Fruit fly (Drosophila melanogaster) whole organism, pupa: ENCODE data around the gene CG8578.
A peak's percentile ranks its signal among the peaks of the same experiment; 100 is the strongest.

ENCODE experiments used
- CG10348 ChIP-seq: fragments of 200-800 bp; sonication (Bioruptor generic); IDR thresholded peaks from 2 replicates; pipeline ENCODE4 v1.3.6; 2022; ENCODE audit warnings: missing biosample characterization, missing genetic modification characterization
- CG12605 ChIP-seq: fragments of 200-800 bp; sonication (Bioruptor generic); IDR thresholded peaks from 2 replicates; pipeline ENCODE4 v1.3.6; 2022; ENCODE audit warnings: missing biosample characterization, missing genetic modification characterization
- CG13204 ChIP-seq: fragments of 200-800 bp; sonication (Bioruptor generic); optimal IDR thresholded peaks from 2 replicates; lab custom pipeline; 2018; ENCODE audit warnings: missing biosample characterization, mild to moderate bottlenecking, missing genetic modification characterization, moderate library complexity
- CG14655 ChIP-seq: fragments of 200-800 bp; sonication (Bioruptor generic); optimal IDR thresholded peaks from 3 replicates; lab custom pipeline; 2017; ENCODE audit warnings: mild to moderate bottlenecking, missing biosample characterization, missing genetic modification reagents, missing genetic modification characterization
- CG15710 ChIP-seq: fragments of 200-800 bp; sonication (Bioruptor generic); optimal IDR thresholded peaks from 2 replicates; lab custom pipeline; 2018; ENCODE audit warnings: missing biosample characterization, mild to moderate bottlenecking, missing genetic modification characterization, moderate library complexity
- CG17806 ChIP-seq: fragments of 200-800 bp; sonication (Bioruptor generic); optimal IDR thresholded peaks from 2 replicates; lab custom pipeline; 2018; ENCODE audit warnings: missing biosample characterization, mild to moderate bottlenecking, missing genetic modification characterization, moderate library complexity
- CG32121 ChIP-seq: fragments of 200-800 bp; sonication (Bioruptor generic); IDR thresholded peaks from 2 replicates; pipeline ENCODE4 v1.3.6; 2022; ENCODE audit warnings: missing biosample characterization, missing genetic modification characterization
- CG34367 ChIP-seq: fragments of 200-800 bp; sonication (Bioruptor generic); optimal IDR thresholded peaks from 2 replicates; lab custom pipeline; 2018; ENCODE audit warnings: missing biosample characterization, mild to moderate bottlenecking, missing genetic modification characterization
- CG4496 ChIP-seq: fragments of 200-800 bp; sonication (Bioruptor generic); IDR thresholded peaks from 3 replicates; pipeline ENCODE4 v1.3.6; 2022; ENCODE audit warnings: missing biosample characterization, missing genetic modification characterization
- CG8159 ChIP-seq: fragments of 200-800 bp; sonication (Bioruptor generic); optimal IDR thresholded peaks from 3 replicates; lab custom pipeline; 2018; ENCODE audit warnings: missing biosample characterization, mild to moderate bottlenecking, missing genetic modification characterization, moderate library complexity
- CG8301 ChIP-seq: fragments of 200-800 bp; sonication (Bioruptor generic); optimal IDR thresholded peaks from 2 replicates; lab custom pipeline; 2018; ENCODE audit warnings: missing biosample characterization, mild to moderate bottlenecking, missing genetic modification characterization
- CG9948 ChIP-seq: fragments of 200-800 bp; sonication (Bioruptor generic); optimal IDR thresholded peaks from 2 replicates; lab custom pipeline; 2018; ENCODE audit warnings: missing biosample characterization, mild to moderate bottlenecking, missing genetic modification characterization, moderate library complexity
- D1 ChIP-seq: fragments of 200-800 bp; sonication (Bioruptor generic); optimal IDR thresholded peaks from 2 replicates; lab custom pipeline; 2018; ENCODE audit warnings: missing biosample characterization, mild to moderate bottlenecking, missing genetic modification characterization, moderate library complexity
- EcR ChIP-seq: fragments of 200-800 bp; sonication (Bioruptor generic); optimal IDR thresholded peaks from 3 replicates; lab custom pipeline; 2019; ENCODE audit warnings: missing biosample characterization, missing genetic modification characterization, mild to moderate bottlenecking, moderate library complexity, missing genetic modification reagents
- Ets98B ChIP-seq: fragments of 200-800 bp; sonication (Bioruptor generic); IDR thresholded peaks from 2 replicates; pipeline ENCODE4 v1.3.6; 2022; ENCODE audit warnings: missing biosample characterization, missing genetic modification characterization
- Pif1A ChIP-seq: fragments of 200-800 bp; sonication (Bioruptor generic); optimal IDR thresholded peaks from 3 replicates; lab custom pipeline; 2016; ENCODE audit warnings: missing biosample characterization, missing genetic modification characterization
- Pif1B ChIP-seq: fragments of 200-800 bp; sonication (Bioruptor generic); optimal IDR thresholded peaks from 3 replicates; lab custom pipeline; 2016; ENCODE audit warnings: missing biosample characterization, missing genetic modification characterization
- Snoo ChIP-seq: fragments of 200-800 bp; sonication (Bioruptor generic); optimal IDR thresholded peaks from 3 replicates; lab custom pipeline; 2017; ENCODE audit warnings: missing biosample characterization, mild to moderate bottlenecking, missing genetic modification characterization, inconsistent platforms
- fd96Ca ChIP-seq: fragments of 200-800 bp; sonication (Bioruptor generic); IDR thresholded peaks from 3 replicates; pipeline ENCODE4 v1.3.6; 2022; ENCODE audit warnings: missing biosample characterization, missing genetic modification characterization
- gl ChIP-seq: fragments of 200-800 bp; sonication (Bioruptor generic); optimal IDR thresholded peaks from 2 replicates; lab custom pipeline; 2018; ENCODE audit warnings: missing biosample characterization, mild to moderate bottlenecking, missing genetic modification characterization
- rn ChIP-seq: fragments of 200-800 bp; sonication (Bioruptor generic); IDR thresholded peaks from 2 replicates; pipeline ENCODE4 v1.3.6; 2022; ENCODE audit warnings: missing biosample characterization, missing genetic modification characterization

The CG8578 gene

DNA sequence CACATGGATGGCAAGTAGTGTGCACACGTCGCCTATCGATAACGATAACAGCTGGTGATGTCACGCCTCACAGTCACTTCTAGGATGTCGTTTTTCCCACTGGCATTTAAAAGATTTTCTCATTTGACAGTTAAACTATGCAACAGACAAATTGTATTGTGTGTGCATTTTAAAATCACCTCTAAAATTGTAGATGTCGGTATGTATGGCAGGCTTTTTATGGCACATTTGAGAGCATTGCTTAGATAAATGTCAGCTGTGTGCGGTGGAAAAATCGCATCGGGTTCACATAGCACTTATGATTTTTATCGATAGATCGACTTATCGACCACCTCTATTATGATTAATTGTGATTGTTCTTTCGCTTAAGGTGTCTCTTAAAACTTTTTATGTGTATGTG lies at the start of gene CG8578, which contains the start of gene ArgRS:
TSS of gene CG8578 (plus strand) at position 338 of the 400 bp plus-strand sequence.
TSS of gene ArgRS (minus strand) at position 7 of the 400 bp plus-strand sequence.
- no peak for TF ChIP-seq CG8301 (tag; lab: Kevin White, UChicago)
- no peak for TF ChIP-seq CG10348 (GFP tag; lab: Robert Waterston, UW)
- TF ChIP-seq Snoo (tag; lab: Kevin White, UChicago) = peak; percentile 60
- peak; percentile 47; the same call in 1 of the 2 replicates for TF ChIP-seq CG32121 (GFP tag; lab: Robert Waterston, UW)
- no peak for TF ChIP-seq CG17806
- no peak for TF ChIP-seq CG12605 (GFP tag; lab: Robert Waterston, UW)
- TF ChIP-seq CG9948 (tag; lab: Kevin White, UChicago) = peak; percentile 3
- no peak for TF ChIP-seq CG8159 (tag; lab: Kevin White, UChicago)
- TF ChIP-seq D1 (tag; lab: Kevin White, UChicago) = no peak
- peak; percentile 55 for TF ChIP-seq rn
- no peak for TF ChIP-seq CG13204 (GFP tag; lab: Kevin White, UChicago)
- TF ChIP-seq CG4496 (GFP tag; lab: Robert Waterston, UW) = peak; percentile 82
- TF ChIP-seq CG34367 = no peak
- TF ChIP-seq EcR (GFP tag; lab: Kevin White, UChicago) = no peak
- TF ChIP-seq Pif1A (GFP tag; lab: Kevin White, UChicago) = no peak
- TF ChIP-seq Pif1B (GFP tag; lab: Kevin White, UChicago) = peak; percentile 52
- peak; percentile 22 for TF ChIP-seq CG15710 (tag; lab: Kevin White, UChicago)

DNA sequence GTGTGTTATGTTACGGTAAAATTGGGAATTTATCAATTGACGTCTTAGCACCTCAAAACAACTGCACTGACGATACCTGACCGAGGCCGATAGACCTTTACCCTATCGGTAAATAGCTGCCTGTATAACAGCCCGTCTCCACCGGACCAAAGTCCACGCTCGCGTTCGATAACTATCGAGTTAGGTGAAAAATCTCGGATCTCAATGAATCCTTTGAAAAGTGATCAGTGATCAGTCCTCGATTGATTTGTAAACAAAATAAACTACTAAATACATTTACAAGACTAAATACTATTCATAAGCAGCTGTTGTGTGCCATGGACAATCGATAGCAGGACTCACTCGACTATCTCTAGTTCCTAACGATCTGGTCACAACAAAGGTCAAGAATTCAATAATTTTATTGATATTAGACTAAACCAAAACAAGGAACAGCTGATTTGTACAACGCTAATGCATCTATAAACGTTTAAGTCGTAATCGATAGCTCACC lies 48.3 kb upstream of the CG8578 start, which contains the start of gene sordd1:
TSS of gene sordd1 (minus strand) at position 78 of the 493 bp plus-strand sequence.
- 0 out of 2 replicates have a peak, but pooled peaks have one; percentile 6 for TF ChIP-seq CG12605 (GFP tag; lab: Robert Waterston, UW)
- 0 out of 2 replicates have a peak, but pooled peaks have one; percentile 15 for TF ChIP-seq CG32121 (GFP tag; lab: Robert Waterston, UW)
- TF ChIP-seq CG4496 (GFP tag; lab: Robert Waterston, UW) = peak; percentile 55; the same call in 2 of the 3 replicates
- TF ChIP-seq Ets98B (GFP tag; lab: Robert Waterston, UW) = 0 out of 2 replicates have a peak, but pooled peaks have one; percentile 14

DNA sequence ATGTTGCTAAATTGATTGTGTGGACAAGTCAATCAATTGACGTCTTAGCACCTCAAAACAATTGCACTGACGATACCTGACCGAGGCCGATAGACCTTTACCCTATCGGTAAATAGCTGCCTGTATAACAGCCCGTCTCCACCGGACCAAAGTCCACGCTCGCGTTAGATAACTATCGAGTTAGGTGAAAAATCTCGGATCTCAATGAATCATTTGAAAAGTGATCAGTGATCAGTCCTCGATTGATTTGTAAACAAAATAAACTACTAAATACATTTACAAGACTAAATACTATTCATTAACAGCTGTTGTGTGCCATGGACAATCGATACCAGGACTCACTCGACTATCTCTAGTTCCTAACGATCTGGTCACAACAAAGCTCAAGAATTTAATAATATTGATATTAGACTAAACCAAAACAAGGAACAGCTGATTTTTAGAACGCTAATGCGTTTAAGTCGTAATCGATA lies 45.2 kb upstream of the CG8578 start, which contains the start of the genes sordd2 and CG15602:
TSS of gene sordd2 (minus strand) at position 78 of the 473 bp plus-strand sequence.
TSS of gene CG15602 (plus strand) at position 342 of the 473 bp plus-strand sequence.
- TF ChIP-seq CG4496 (GFP tag; lab: Robert Waterston, UW) = peak; percentile 52; the same call in 2 of the 3 replicates
- TF ChIP-seq, all 21 proteins: peak for 1; not testable (repeated sequence) for 20

DNA sequence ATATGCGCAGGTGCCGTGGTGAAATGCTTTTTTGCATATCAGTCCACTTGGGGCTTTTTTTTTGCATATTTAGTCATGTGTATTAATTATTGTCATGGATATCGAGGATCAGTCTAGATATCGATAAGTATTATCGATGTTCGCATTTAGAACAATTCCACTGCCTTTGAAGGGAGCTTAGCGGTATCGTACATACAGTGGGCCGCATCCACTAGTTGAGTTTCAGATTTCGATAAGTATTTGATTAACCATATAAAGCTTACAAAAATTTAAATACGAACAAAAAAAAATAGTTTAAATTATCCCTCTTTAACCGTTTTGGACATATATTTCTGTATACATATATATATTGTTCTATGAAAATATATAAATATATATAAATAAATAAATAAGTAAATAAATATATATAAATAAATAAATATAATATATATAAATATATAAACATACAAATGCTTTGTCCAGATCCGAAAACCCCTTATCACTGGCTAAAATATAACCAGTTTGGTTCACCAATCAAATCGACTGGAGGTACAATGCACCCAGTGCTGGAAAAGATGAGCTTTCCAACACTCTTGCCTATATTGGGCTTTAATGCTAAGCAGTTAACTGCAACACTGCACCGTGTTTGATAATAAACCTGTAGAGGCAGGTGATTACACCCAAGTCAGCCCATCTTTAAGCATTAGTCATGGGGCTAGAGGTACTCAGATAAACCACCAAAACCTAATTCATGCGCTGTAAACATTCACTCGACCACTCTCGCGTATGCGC lies 41.2 kb upstream of the CG8578 start:
- TF ChIP-seq CG9948 (tag; lab: Kevin White, UChicago) (peak; percentile 21), CG32121 (GFP tag; lab: Robert Waterston, UW) (no peak), CG8159 (tag; lab: Kevin White, UChicago) (peak; percentile 22), gl (tag; lab: Kevin White, UChicago) (no peak), CG12605 (GFP tag; lab: Robert Waterston, UW) (no peak), CG17806 (peak; percentile 22), CG8301 (tag; lab: Kevin White, UChicago) (no peak), CG10348 (GFP tag; lab: Robert Waterston, UW) (no peak), CG14655 (GFP tag; lab: Kevin White, UChicago) (no peak), CG13204 (GFP tag; lab: Kevin White, UChicago) (no peak), CG15710 (tag; lab: Kevin White, UChicago) (peak; percentile 3), Snoo (tag; lab: Kevin White, UChicago) (no peak), EcR (GFP tag; lab: Kevin White, UChicago) (no peak), CG4496 (GFP tag; lab: Robert Waterston, UW) (0 out of 3 replicates have a peak, but pooled peaks have one; percentile 32), rn (no peak), CG34367 (peak; percentile 0), fd96Ca (no peak), D1 (tag; lab: Kevin White, UChicago) (no peak), Pif1B (GFP tag; lab: Kevin White, UChicago) (no peak), Pif1A (GFP tag; lab: Kevin White, UChicago) (no peak)

DNA sequence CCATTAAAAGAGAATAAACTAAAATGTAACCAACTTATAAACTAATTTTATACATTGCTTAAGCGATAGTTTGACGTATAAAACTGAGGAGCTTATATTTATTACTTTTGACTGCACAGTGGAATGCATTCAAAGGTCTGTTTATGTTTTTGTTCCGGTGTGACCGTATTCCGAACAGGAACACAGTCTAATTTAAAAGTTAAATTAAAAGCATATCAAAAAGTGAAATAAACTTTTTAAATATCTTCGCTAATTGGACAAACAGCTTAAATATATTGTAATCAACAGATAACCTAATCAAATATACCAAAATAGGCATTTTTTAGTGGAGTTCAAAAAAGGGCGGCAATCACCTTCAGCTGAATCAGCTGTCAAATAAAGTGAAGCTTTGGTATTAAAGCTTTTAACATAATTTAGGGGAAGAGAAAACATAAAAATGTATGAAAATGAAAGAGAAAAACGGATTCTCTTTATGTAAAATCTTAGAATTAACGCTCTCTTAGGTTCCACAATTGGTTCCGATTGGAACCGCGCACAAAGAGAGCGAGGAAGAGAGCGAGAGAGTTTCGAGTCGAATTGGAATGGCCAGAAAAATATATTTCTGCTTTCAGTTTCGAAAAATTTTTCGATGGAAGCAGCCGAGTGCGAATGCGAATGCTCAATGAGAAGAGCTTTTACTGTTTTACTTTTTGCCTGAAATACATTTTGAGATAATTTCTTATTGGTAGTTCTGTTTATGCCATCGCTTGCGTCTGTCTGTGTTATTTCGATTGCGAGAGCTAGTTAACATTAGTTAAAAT lies 40.3 kb upstream of the CG8578 start, which contains the start of the genes PGRP-LE and sd:
TSS of gene PGRP-LE (minus strand) at position 117 of the 800 bp plus-strand sequence.
TSS of gene sd (plus strand) at position 607 of the 800 bp plus-strand sequence.
- TF ChIP-seq CG14655 (GFP tag; lab: Kevin White, UChicago) = no peak
- peak; percentile 54; the same call in 1 of the 2 replicates for TF ChIP-seq Ets98B (GFP tag; lab: Robert Waterston, UW)
